Fruit fly (Drosophila melanogaster) whole organism, prepupa: ENCODE results near the gene mst.
A peak's percentile ranks its signal among the peaks of the same experiment; 100 is the strongest.

Experiments
- Blimp-1 ChIP-seq: fragments of 200-800 bp; sonication (Bioruptor generic); optimal IDR thresholded peaks from 3 replicates; lab custom pipeline; 2017; ENCODE audit warnings: missing biosample characterization, missing genetic modification characterization, mild to moderate bottlenecking, moderate library complexity, missing genetic modification reagents
- CG10631 ChIP-seq: fragments of 200-800 bp; sonication (Bioruptor generic); optimal IDR thresholded peaks from 2 replicates; lab custom pipeline; 2016; ENCODE audit warnings: missing biosample characterization, missing genetic modification characterization
- CG11294 ChIP-seq: fragments of 200-800 bp; sonication (Bioruptor generic); IDR thresholded peaks from 2 replicates; pipeline ENCODE4 v1.3.6; 2022; ENCODE audit warnings: missing biosample characterization, missing genetic modification characterization
- CG11902 ChIP-seq: fragments of 200-800 bp; sonication (Bioruptor generic); optimal IDR thresholded peaks from 3 replicates; lab custom pipeline; 2016; ENCODE audit warnings: missing biosample characterization, missing genetic modification characterization
- CG15336 ChIP-seq: fragments of 200-800 bp; sonication (Bioruptor generic); IDR thresholded peaks from 2 replicates; pipeline ENCODE4 v1.3.6; 2022; ENCODE audit warnings: missing biosample characterization, missing genetic modification characterization
- CG1621 ChIP-seq: fragments of 200-800 bp; sonication (Bioruptor generic); optimal IDR thresholded peaks from 3 replicates; lab custom pipeline; 2018; ENCODE audit warnings: missing biosample characterization, mild to moderate bottlenecking, missing genetic modification characterization
- CG3032 ChIP-seq: fragments of 200-800 bp; optimal IDR thresholded peaks from 2 replicates; lab custom pipeline; 2019; ENCODE audit warnings: missing biosample characterization, mild to moderate bottlenecking, missing genetic modification characterization, moderate library complexity
- CG32006 ChIP-seq: fragments of 200-800 bp; sonication (Bioruptor generic); optimal IDR thresholded peaks from 3 replicates; lab custom pipeline; 2017; ENCODE audit warnings: missing biosample characterization, mild to moderate bottlenecking, missing genetic modification characterization
- CG34406 ChIP-seq: fragments of 200-800 bp; sonication (Bioruptor generic); optimal IDR thresholded peaks from 3 replicates; lab custom pipeline; 2016; ENCODE audit warnings: missing biosample characterization, missing genetic modification characterization
- CG3919 ChIP-seq: fragments of 200-800 bp; sonication (Bioruptor generic); optimal IDR thresholded peaks from 3 replicates; lab custom pipeline; 2016; ENCODE audit warnings: missing biosample characterization, missing genetic modification characterization
- CG4318 ChIP-seq: fragments of 200-800 bp; sonication (Bioruptor generic); optimal IDR thresholded peaks from 3 replicates; lab custom pipeline; 2017; ENCODE audit warnings: missing biosample characterization, mild to moderate bottlenecking, missing genetic modification characterization
- CG6163 ChIP-seq: fragments of 200-800 bp; sonication (Bioruptor generic); IDR thresholded peaks from 3 replicates; pipeline ENCODE4 v1.3.6; 2022; ENCODE audit warnings: missing biosample characterization, missing genetic modification characterization
- CG6808 ChIP-seq: fragments of 200-800 bp; sonication (Bioruptor generic); optimal IDR thresholded peaks from 3 replicates; lab custom pipeline; 2017; ENCODE audit warnings: missing biosample characterization, missing genetic modification characterization, mild to moderate bottlenecking, moderate library complexity, missing genetic modification reagents
- CG8119 ChIP-seq: fragments of 200-800 bp; sonication (Bioruptor generic); IDR thresholded peaks from 3 replicates; pipeline ENCODE4 v1.3.6; 2022; ENCODE audit warnings: missing biosample characterization, missing genetic modification characterization
- CG8319 ChIP-seq: fragments of 200-800 bp; sonication (Bioruptor generic); optimal IDR thresholded peaks from 3 replicates; lab custom pipeline; 2016; ENCODE audit warnings: missing biosample characterization, missing genetic modification characterization
- CG9139 ChIP-seq: fragments of 200-800 bp; sonication (Bioruptor generic); optimal IDR thresholded peaks from 3 replicates; lab custom pipeline; 2017; ENCODE audit warnings: missing biosample characterization, mild to moderate bottlenecking, missing genetic modification characterization
- Eip75B ChIP-seq: fragments of 200-800 bp; sonication (Bioruptor generic); optimal IDR thresholded peaks from 3 replicates; lab custom pipeline; 2016; ENCODE audit warnings: missing biosample characterization, missing genetic modification characterization
- Eip78C ChIP-seq: fragments of 200-800 bp; sonication (Bioruptor generic); peaks from one replicate; lab custom pipeline; 2016; ENCODE audit warnings: missing biosample characterization, missing genetic modification characterization
- Eip93F ChIP-seq: fragments of 200-800 bp; sonication (Bioruptor generic); optimal IDR thresholded peaks from 2 replicates; lab custom pipeline; 2016; ENCODE audit warnings: missing biosample characterization, mild to moderate bottlenecking, missing genetic modification characterization
- Ets21C ChIP-seq: fragments of 200-800 bp; sonication (Bioruptor generic); optimal IDR thresholded peaks from 3 replicates; lab custom pipeline; 2016; ENCODE audit warnings: missing biosample characterization, missing genetic modification characterization
- Ets96B ChIP-seq: fragments of 200-800 bp; optimal IDR thresholded peaks from 2 replicates; lab custom pipeline; 2019; ENCODE audit warnings: missing biosample characterization, mild to moderate bottlenecking, missing genetic modification characterization, moderate library complexity
- Gug ChIP-seq: fragments of 200-800 bp; sonication (Bioruptor generic); IDR thresholded peaks from 2 replicates; pipeline ENCODE4 v1.3.6; 2022; ENCODE audit warnings: missing biosample characterization, missing genetic modification characterization
- Hr38 ChIP-seq: sonication (Bioruptor generic); optimal IDR thresholded peaks from 2 replicates; lab custom pipeline; 2016; ENCODE audit warnings: missing biosample characterization, missing genetic modification characterization
- Hr39 ChIP-seq: fragments of 200-800 bp; sonication (Bioruptor generic); optimal IDR thresholded peaks from 2 replicates; lab custom pipeline; 2016; ENCODE audit warnings: missing biosample characterization, missing genetic modification characterization
- Hr4 ChIP-seq: fragments of 200-800 bp; sonication (Bioruptor generic); optimal IDR thresholded peaks from 3 replicates; lab custom pipeline; 2016; ENCODE audit warnings: missing biosample characterization, missing genetic modification characterization
- OdsH ChIP-seq: fragments of 200-800 bp; sonication (Bioruptor generic); optimal IDR thresholded peaks from 3 replicates; lab custom pipeline; 2016; ENCODE audit warnings: missing biosample characterization, missing genetic modification characterization
- Smox ChIP-seq: fragments of 200-800 bp; sonication (Bioruptor generic); optimal IDR thresholded peaks from 3 replicates; lab custom pipeline; 2016; ENCODE audit warnings: missing biosample characterization, missing genetic modification characterization
- Sox14 ChIP-seq: fragments of 200-800 bp; sonication (Bioruptor generic); optimal IDR thresholded peaks from 3 replicates; lab custom pipeline; 2016; ENCODE audit warnings: missing biosample characterization, missing genetic modification characterization
- Sox15 ChIP-seq: fragments of 200-800 bp; sonication (Bioruptor generic); optimal IDR thresholded peaks from 3 replicates; lab custom pipeline; 2016; ENCODE audit warnings: missing biosample characterization, missing genetic modification characterization
- achi ChIP-seq: fragments of 200-800 bp; sonication (Bioruptor generic); optimal IDR thresholded peaks from 3 replicates; lab custom pipeline; 2016; ENCODE audit warnings: missing biosample characterization, missing genetic modification characterization
- acj6 ChIP-seq: fragments of 200-800 bp; sonication (Bioruptor generic); optimal IDR thresholded peaks from 3 replicates; lab custom pipeline; 2016; ENCODE audit warnings: missing biosample characterization, missing genetic modification characterization
- dac ChIP-seq: fragments of 200-800 bp; sonication (Bioruptor generic); optimal IDR thresholded peaks from 2 replicates; lab custom pipeline; 2017; ENCODE audit warnings: missing biosample characterization, mild to moderate bottlenecking, missing genetic modification characterization
- dsx ChIP-seq: fragments of 200-800 bp; optimal IDR thresholded peaks from 3 replicates; lab custom pipeline; 2019; ENCODE audit warnings: missing biosample characterization, mild to moderate bottlenecking, missing genetic modification characterization, moderate library complexity; ENCODE audit not compliant: poor library complexity, severe bottlenecking
- esn ChIP-seq: fragments of 200-800 bp; sonication (Bioruptor generic); optimal IDR thresholded peaks from 2 replicates; lab custom pipeline; 2016; ENCODE audit warnings: missing biosample characterization, mild to moderate bottlenecking, missing genetic modification characterization, moderate library complexity
- fd59A ChIP-seq: fragments of 200-800 bp; sonication (Bioruptor generic); optimal IDR thresholded peaks from 2 replicates; lab custom pipeline; 2017; ENCODE audit warnings: missing biosample characterization, mild to moderate bottlenecking, missing genetic modification characterization, missing genetic modification reagents
- fkh ChIP-seq: fragments of 200-800 bp; sonication (Bioruptor generic); optimal IDR thresholded peaks from 3 replicates; lab custom pipeline; 2017; ENCODE audit warnings: missing biosample characterization, mild to moderate bottlenecking, missing genetic modification characterization, moderate library complexity
- net ChIP-seq: fragments of 200-800 bp; sonication (Bioruptor generic); optimal IDR thresholded peaks from 3 replicates; lab custom pipeline; 2016; ENCODE audit warnings: missing biosample characterization, missing genetic modification characterization
- pdm3 ChIP-seq: fragments of 200-800 bp; sonication (Bioruptor generic); optimal IDR thresholded peaks from 3 replicates; lab custom pipeline; 2016; ENCODE audit warnings: missing biosample characterization, missing genetic modification characterization
- salr ChIP-seq, 2 experiments: fragments of 200-800 bp; sonication (Bioruptor generic); optimal IDR thresholded peaks; 3 replicates each; lab custom pipeline; 2016 to 2018; ENCODE audit warnings: missing biosample characterization in 2 of 2, missing genetic modification characterization in 2 of 2, mild to moderate bottlenecking in 1 of 2
- ss ChIP-seq, 2 experiments: fragments of 200-800 bp; sonication (Bioruptor generic); optimal IDR thresholded peaks; 2 replicates in 1 of 2; 3 replicates in 1 of 2; lab custom pipeline; 2017 to 2018; ENCODE audit warnings: mild to moderate bottlenecking in 2 of 2, missing biosample characterization in 2 of 2, missing genetic modification characterization in 2 of 2, moderate library complexity in 1 of 2
- svp ChIP-seq: fragments of 200-800 bp; sonication (Bioruptor generic); peaks from one replicate; lab custom pipeline; 2016; ENCODE audit warnings: missing biosample characterization, missing genetic modification characterization
- topi ChIP-seq: fragments of 200-800 bp; sonication (Bioruptor generic); optimal IDR thresholded peaks from 3 replicates; lab custom pipeline; 2016; ENCODE audit warnings: missing biosample characterization, missing genetic modification characterization
- vri ChIP-seq: fragments of 200-800 bp; sonication (Bioruptor generic); optimal IDR thresholded peaks from 3 replicates; lab custom pipeline; 2016; ENCODE audit warnings: missing biosample characterization, mild to moderate bottlenecking, missing genetic modification characterization

mst gene

DNA sequence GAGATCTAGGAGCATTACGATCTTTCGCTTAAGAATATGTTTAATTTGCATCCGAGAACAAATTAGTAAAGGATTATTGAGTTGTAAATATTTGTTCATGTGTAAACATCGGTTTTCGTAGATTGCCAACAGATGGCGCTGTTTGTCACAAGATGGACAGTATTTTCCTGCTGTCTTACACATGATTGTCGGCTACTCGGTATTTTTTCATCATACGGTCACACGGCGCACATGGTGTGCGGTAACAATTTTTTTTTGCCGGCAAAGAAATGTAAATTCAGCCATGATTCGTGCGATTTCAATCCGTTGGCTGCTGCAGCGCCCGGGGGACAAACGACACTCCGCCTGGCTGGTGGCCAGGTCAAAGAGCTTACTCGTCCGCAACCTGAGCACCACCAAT lies 25.9 kb upstream of the mst start, which contains the start of the genes bbx and waw (continued):
- peak; percentile 19 for TF ChIP-seq CG3032 (tag; lab: Kevin White, UChicago)
- TF ChIP-seq CG9139 (GFP tag; lab: Kevin White, UChicago): no peak
- TF ChIP-seq fkh (GFP tag; lab: Kevin White, UChicago): peak; percentile 98
- peak in 1 of 2 experiments; percentile 25 for TF ChIP-seq ss (GFP tag; optimal IDR thresholded peaks at IDR 0.05; lab: Kevin White, UChicago)
- TF ChIP-seq Smox (GFP tag; lab: Kevin White, UChicago): peak; percentile 6
- no peak for TF ChIP-seq OdsH (GFP tag; lab: Kevin White, UChicago)
- TF ChIP-seq svp: peak; percentile 36
- no peak for TF ChIP-seq CG1621 (tag; lab: Kevin White, UChicago)
- no peak for TF ChIP-seq fd59A
- peak; percentile 17 for TF ChIP-seq Eip75B (GFP tag; lab: Kevin White, UChicago)
- TF ChIP-seq CG32006 (GFP tag; lab: Kevin White, UChicago): no peak
- TF ChIP-seq CG6808: peak; percentile 22
- TF ChIP-seq Hr38 (GFP tag; lab: Kevin White, UChicago): no peak
- no peak for TF ChIP-seq Ets21C (GFP tag; lab: Kevin White, UChicago)
- no peak for TF ChIP-seq CG10631 (GFP tag; lab: Kevin White, UChicago)
- no peak for TF ChIP-seq CG8319 (GFP tag; lab: Kevin White, UChicago)
- TF ChIP-seq esn: peak; percentile 42
- TF ChIP-seq net (GFP tag; lab: Kevin White, UChicago): no peak
- peak; percentile 99 for TF ChIP-seq vri
- TF ChIP-seq acj6 (GFP tag; lab: Kevin White, UChicago): no peak
- TF ChIP-seq Hr4: no peak
- TF ChIP-seq Eip78C (GFP tag; lab: Kevin White, UChicago): peak; percentile 71
- TF ChIP-seq Blimp-1 (GFP tag; lab: Kevin White, UChicago): no peak

DNA sequence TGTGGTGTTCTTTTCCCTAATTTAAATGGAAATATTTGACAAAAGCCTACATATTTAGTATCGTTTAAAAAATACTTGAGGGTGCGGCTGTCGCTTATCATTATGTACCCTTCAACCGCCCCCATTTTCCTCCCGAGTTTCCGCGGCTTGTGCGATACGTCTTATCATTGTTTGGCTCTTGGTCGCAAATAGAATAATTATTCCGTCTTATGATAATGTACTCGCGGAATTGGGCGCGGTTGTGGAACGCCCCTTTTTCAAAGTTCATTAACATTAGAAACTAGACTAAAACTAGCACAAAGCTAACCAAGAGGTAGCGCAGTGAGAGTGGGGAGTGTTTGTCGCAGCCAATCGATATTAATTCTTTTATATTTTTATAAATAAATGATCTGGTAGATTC lies 23.4 kb upstream of the mst start:
- TF ChIP-seq vri: peak; percentile 1
- TF ChIP-seq Eip78C (GFP tag; lab: Kevin White, UChicago): peak; percentile 28
- peak; percentile 68 for TF ChIP-seq svp
- TF ChIP-seq Ets96B (tag; lab: Kevin White, UChicago): no peak
- TF ChIP-seq CG10631 (GFP tag; lab: Kevin White, UChicago): no peak
- peak; percentile 60 for TF ChIP-seq Eip93F (GFP tag; lab: Kevin White, UChicago)
- TF ChIP-seq fkh (GFP tag; lab: Kevin White, UChicago): peak; percentile 20
- TF ChIP-seq, all 60 proteins: peak for 5

DNA sequence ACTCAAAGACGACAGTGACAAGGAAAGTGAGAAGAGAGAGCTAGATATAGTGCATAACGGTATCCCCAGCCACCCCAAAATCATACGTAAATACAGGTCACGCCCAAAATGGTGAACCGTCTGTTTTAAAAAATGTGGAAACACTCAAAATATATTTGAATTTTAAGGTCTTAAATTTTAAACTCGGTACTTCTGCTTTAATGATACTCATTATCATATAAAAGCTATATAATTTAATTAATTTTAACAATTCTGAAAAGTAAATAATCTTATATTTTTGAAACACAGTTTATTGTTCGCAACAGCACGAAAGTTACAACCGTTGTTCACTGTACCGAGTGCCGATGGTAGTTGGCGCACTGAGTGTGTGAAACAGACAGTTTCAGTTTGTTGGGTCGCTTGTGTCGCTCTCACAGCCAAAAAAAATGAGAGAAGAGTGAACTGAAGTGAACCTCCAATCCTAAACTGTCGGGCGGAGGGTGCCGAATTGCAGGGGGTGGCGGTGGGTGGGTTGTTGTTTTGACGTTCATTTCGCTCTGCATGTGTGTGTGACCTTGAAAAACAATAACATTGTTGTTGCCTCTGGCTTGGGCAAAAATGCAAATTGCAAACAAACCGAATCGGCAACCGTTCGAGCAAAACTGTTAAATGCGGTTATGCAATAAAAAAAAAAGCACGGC lies 22.3 kb upstream of the mst start:
- TF ChIP-seq CG34406: peak; percentile 78
- TF ChIP-seq dac (GFP tag; lab: Kevin White, UChicago): peak; percentile 85
- peak; percentile 69 for TF ChIP-seq dsx (GFP tag; lab: Kevin White, UChicago)
- peak; percentile 43 for TF ChIP-seq Gug (GFP tag; lab: Robert Waterston, UW)
- peak; percentile 69; the same call in 1 of the 2 replicates for TF ChIP-seq CG11294
- TF ChIP-seq CG6163 (GFP tag; lab: Robert Waterston, UW): peak; percentile 79
- TF ChIP-seq CG3919 (GFP tag; lab: Kevin White, UChicago): peak; percentile 79
- TF ChIP-seq Hr39 (GFP tag; lab: Kevin White, UChicago): peak; percentile 32
- TF ChIP-seq CG3032 (tag; lab: Kevin White, UChicago): peak; percentile 66
- peak; percentile 73 for TF ChIP-seq Sox15 (GFP tag; lab: Kevin White, UChicago)
- peak; percentile 81 for TF ChIP-seq acj6 (GFP tag; lab: Kevin White, UChicago)
- peak; percentile 78 for TF ChIP-seq pdm3 (GFP tag; lab: Kevin White, UChicago)
- TF ChIP-seq Hr4: peak; percentile 79
- peak; percentile 72 for TF ChIP-seq esn
- TF ChIP-seq CG11902 (GFP tag; lab: Kevin White, UChicago): peak; percentile 79
- peak; percentile 96 for TF ChIP-seq CG32006 (GFP tag; lab: Kevin White, UChicago)
- TF ChIP-seq CG15336: peak; percentile 94
- peak; percentile 66 for TF ChIP-seq Smox (GFP tag; lab: Kevin White, UChicago)
- peak; percentile 28 for TF ChIP-seq Sox14 (GFP tag; lab: Kevin White, UChicago)
- TF ChIP-seq salr (GFP tag; optimal IDR thresholded peaks at IDR 0.05; lab: Kevin White, UChicago): peak; percentile 2 to 71
- peak; percentile 57 for TF ChIP-seq CG1621 (tag; lab: Kevin White, UChicago)
- peak; percentile 54 for TF ChIP-seq CG9139 (GFP tag; lab: Kevin White, UChicago)
- TF ChIP-seq Ets96B (tag; lab: Kevin White, UChicago): peak; percentile 74
- TF ChIP-seq CG6808: peak; percentile 67
- TF ChIP-seq CG4318: peak; percentile 91
- peak; percentile 56 for TF ChIP-seq fkh (GFP tag; lab: Kevin White, UChicago)
- TF ChIP-seq ss (GFP tag; optimal IDR thresholded peaks at IDR 0.05; lab: Kevin White, UChicago): peak; percentile 63 to 76
- peak; percentile 74 for TF ChIP-seq achi
- peak; percentile 43 for TF ChIP-seq CG8319 (GFP tag; lab: Kevin White, UChicago)
- peak; percentile 57 for TF ChIP-seq Blimp-1 (GFP tag; lab: Kevin White, UChicago)
- TF ChIP-seq Ets21C (GFP tag; lab: Kevin White, UChicago): peak; percentile 26
- TF ChIP-seq topi: peak; percentile 66
- TF ChIP-seq CG8119 (GFP tag; lab: Robert Waterston, UW): peak; percentile 95
- TF ChIP-seq CG10631 (GFP tag; lab: Kevin White, UChicago): peak; percentile 78
- TF ChIP-seq Eip78C (GFP tag; lab: Kevin White, UChicago): peak; percentile 94
